Worm (Caenorhabditis elegans) whole organism, mixed stage, embryonic: ENCODE measurements around the gene acs-20.

ENCODE experiments used
- ces-1 ChIP-seq: fragments of 150-350 bp; optimal IDR thresholded peaks from 2 replicates; lab custom pipeline; 2014; ENCODE audit warnings: missing biosample characterization, missing genetic modification reagents, missing genetic modification characterization
- elt-3 ChIP-seq: fragments of 150-350 bp; optimal IDR thresholded peaks from 2 replicates; lab custom pipeline; 2014; ENCODE audit warnings: missing biosample characterization, missing genetic modification characterization
- nhr-12 ChIP-seq: fragments of 150-350 bp; optimal IDR thresholded peaks from 2 replicates; lab custom pipeline; 2014; ENCODE audit warnings: missing biosample characterization, missing genetic modification characterization
- nhr-237 ChIP-seq: fragments of 150-350 bp; optimal IDR thresholded peaks from 2 replicates; lab custom pipeline; 2014; ENCODE audit warnings: missing biosample characterization, missing genetic modification characterization
- unc-39 ChIP-seq: fragments of 150-350 bp; optimal IDR thresholded peaks from 2 replicates; lab custom pipeline; 2014; ENCODE audit warnings: missing biosample characterization, missing genetic modification characterization

DNA sequence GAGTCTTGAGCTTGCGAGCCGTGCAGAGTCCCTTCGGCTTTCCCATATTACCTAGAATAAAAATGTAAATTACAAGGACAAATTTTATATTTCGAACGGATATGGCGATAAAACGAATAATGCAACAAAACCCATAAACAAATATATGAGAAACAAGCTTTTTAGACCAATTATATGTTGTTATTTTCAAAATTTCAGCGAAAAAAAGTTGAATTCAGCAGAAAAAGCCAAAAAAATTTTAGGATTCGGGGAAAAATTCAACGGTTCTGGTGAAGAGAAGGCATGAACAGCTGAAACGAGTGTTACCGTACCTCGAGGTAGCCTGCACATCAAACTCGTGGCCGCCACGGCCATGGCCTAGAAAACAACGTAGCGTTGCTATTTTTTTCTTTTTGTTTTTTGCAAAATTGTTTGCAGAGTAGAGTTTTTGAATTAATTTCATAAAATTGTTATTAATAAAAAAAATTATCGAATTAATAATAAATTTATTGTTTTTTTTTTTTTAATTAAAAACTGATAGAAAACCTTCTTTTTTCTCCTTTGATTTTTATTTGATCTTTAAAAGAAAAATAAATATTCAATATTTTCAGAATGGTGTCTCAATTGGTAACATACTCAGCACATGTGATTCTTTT, 7.4 kb downstream of the acs-20 start, which contains the start of the genes rps-23 and dpm-3:
- TF ChIP-seq ces-1 (GFP tag; lab: Kevin White, UChicago) (no peak), nhr-237 (tag; lab: Kevin White, UChicago) (peak; percentile 83), elt-3 (no peak), nhr-12 (no peak), unc-39 (tag; lab: Kevin White, UChicago) (no peak)
